Worm (Caenorhabditis elegans): ENCODE results near the gene F23B12.7.

DNA sequence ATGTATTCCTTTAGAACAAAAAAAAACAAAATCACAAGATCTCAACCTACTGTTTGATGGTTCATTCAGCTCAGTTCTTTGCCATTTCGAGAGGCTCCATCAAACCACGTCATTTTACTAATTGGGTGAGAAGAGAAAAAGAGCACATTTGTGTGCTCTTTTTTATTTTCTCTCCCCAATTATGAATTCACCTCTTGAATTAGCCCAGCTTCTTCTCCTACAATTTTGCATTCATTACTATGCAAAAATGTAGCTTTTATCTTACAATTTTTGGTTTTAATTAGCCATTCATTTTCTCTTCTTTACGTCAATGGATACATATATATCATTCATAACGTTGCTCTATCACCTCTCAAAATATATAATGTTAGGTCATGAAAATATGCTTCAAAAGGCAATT lies 43.9 kb upstream of the F23B12.7 start:
- TF ChIP-seq nfya-1 (tag; optimal IDR thresholded peaks at IDR 0.05; ENCODE audit: insufficient read depth) = no peak
- TF ChIP-seq ceh-82 (tag; optimal IDR thresholded peaks at IDR 0.05) = no peak
- TF ChIP-seq nhr-43 (tag; optimal IDR thresholded peaks at IDR 0.05; ENCODE audit: poor library complexity, severe bottlenecking) = no peak
- TF ChIP-seq nhr-12 (tag; optimal IDR thresholded peaks at IDR 0.05) = no peak
- TF ChIP-seq ceh-16 (tag; optimal IDR thresholded peaks at IDR 0.05) = no peak
- TF ChIP-seq unc-39 (tag; optimal IDR thresholded peaks at IDR 0.05) = no peak
- TF ChIP-seq zag-1 (tag; optimal IDR thresholded peaks at IDR 0.05) = no peak
- no peak for TF ChIP-seq R02D3.7 (tag; optimal IDR thresholded peaks at IDR 0.05)
